Worm (Caenorhabditis elegans): Measurements from ENCODE around the gene F35C5.12.

DNA sequence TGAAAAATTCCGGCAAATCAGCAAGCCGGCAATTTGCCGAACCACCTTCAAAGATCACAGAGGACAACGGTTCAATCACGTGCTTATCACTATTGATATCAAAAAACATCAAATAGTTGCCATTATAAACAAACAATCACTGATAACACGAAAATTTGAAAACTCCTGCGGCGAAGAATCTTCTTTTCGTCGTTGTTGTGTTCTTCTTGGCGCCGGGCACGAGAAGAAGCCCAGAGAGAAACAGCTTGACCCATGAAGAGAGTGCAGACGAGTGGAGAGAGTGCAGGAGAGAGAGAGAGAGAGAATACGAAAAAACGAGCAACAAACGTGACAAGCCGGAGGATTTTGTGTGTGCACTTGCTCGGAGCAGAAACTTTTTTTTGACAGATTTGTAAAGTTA, 35.7 kb downstream of the F35C5.12 start:
- TF ChIP-seq sea-2 (GFP tag; optimal IDR thresholded peaks at IDR 0.05) (no peak), aly-2 (tag; optimal IDR thresholded peaks at IDR 0.05) (no peak), nhr-11 (tag; optimal IDR thresholded peaks at IDR 0.05) (no peak), fkh-2 (tag; optimal IDR thresholded peaks at IDR 0.05) (no peak), fos-1 (tag; optimal IDR thresholded peaks at IDR 0.05) (no peak), ceh-82 (tag; optimal IDR thresholded peaks at IDR 0.05) (no peak), pha-4 (tag; optimal IDR thresholded peaks at IDR 0.05) (peak; percentile 93)
